Worm (Caenorhabditis elegans) whole organism, young adult: ENCODE data around the gene col-95.

Source experiments
- B0035.1 ChIP-seq: sonication (generic microtip); optimal IDR thresholded peaks from 2 replicates; lab custom pipeline; 2016; ENCODE audit warnings: missing genetic modification characterization, mild to moderate bottlenecking, missing compliant biosample characterization, missing genotype, missing genetic modification reagents
- B0261.1 ChIP-seq: sonication (generic microtip); optimal IDR thresholded peaks from 2 replicates; lab custom pipeline; 2016; ENCODE audit warnings: mild to moderate bottlenecking, missing genetic modification characterization, moderate library complexity, missing compliant biosample characterization
- B0336.3 ChIP-seq: fragments of 200-800 bp; sonication (Bioruptor generic); IDR thresholded peaks from 2 replicates; pipeline ENCODE4 v1.3.6; 2022; ENCODE audit warnings: missing genetic modification characterization, missing compliant biosample characterization
- D2030.7 ChIP-seq: fragments of 200-800 bp; sonication (Bioruptor generic); IDR thresholded peaks from 2 replicates; pipeline ENCODE4 v1.3.6; 2022; ENCODE audit warnings: missing genetic modification reagents, missing genetic modification characterization, missing compliant biosample characterization
- F22D6.2 ChIP-seq: sonication (generic microtip); optimal IDR thresholded peaks from 2 replicates; lab custom pipeline; 2016; ENCODE audit warnings: mild to moderate bottlenecking, missing genetic modification characterization, missing compliant biosample characterization
- F23B12.7 ChIP-seq: sonication (generic microtip); optimal IDR thresholded peaks from 2 replicates; lab custom pipeline; 2017; ENCODE audit warnings: missing genetic modification characterization, mild to moderate bottlenecking, missing compliant biosample characterization, antibody characterized with exemption, moderate library complexity; ENCODE audit not compliant: insufficient read depth
- F39B2.1 ChIP-seq: fragments of 200-800 bp; sonication (Bioruptor generic); IDR thresholded peaks from 2 replicates; pipeline ENCODE4 v1.3.6; 2022; ENCODE audit warnings: missing genetic modification reagents, missing genetic modification characterization, missing compliant biosample characterization
- F57C9.4 ChIP-seq: sonication (generic microtip); optimal IDR thresholded peaks from 2 replicates; lab custom pipeline; 2017; ENCODE audit warnings: mild to moderate bottlenecking, missing genetic modification characterization, missing compliant biosample characterization
- K12H6.12 ChIP-seq: fragments of 200-800 bp; sonication (Bioruptor generic); optimal IDR thresholded peaks from 2 replicates; lab custom pipeline; 2018; ENCODE audit warnings: mild to moderate bottlenecking, missing genetic modification characterization, missing compliant biosample characterization
- Y95B8A.8 ChIP-seq: fragments of 200-800 bp; sonication (Bioruptor generic); IDR thresholded peaks from 2 replicates; pipeline ENCODE4 v1.3.6; 2022; ENCODE audit warnings: missing genetic modification reagents, missing genetic modification characterization, missing compliant biosample characterization
- akir-1 ChIP-seq: fragments of 200-800 bp; sonication (Bioruptor generic); optimal IDR thresholded peaks from 2 replicates; lab custom pipeline; 2018; ENCODE audit warnings: mild to moderate bottlenecking, missing genetic modification characterization, moderate library complexity, missing compliant biosample characterization
- atf-7 ChIP-seq: sonication (generic microtip); optimal IDR thresholded peaks from 2 replicates; lab custom pipeline; 2017; ENCODE audit warnings: mild to moderate bottlenecking, missing genetic modification characterization, missing compliant biosample characterization
- cebp-1 ChIP-seq, 2 experiments: fragments of 200-800 bp in 1 of 2; sonication (Bioruptor generic) in 1 of 2; sonication (generic microtip) in 1 of 2; IDR thresholded peaks in 1 of 2; optimal IDR thresholded peaks in 1 of 2; 2 replicates each; pipeline versions ENCODE4 v1.3.6 to Lab custom; 2017 to 2022; ENCODE audit warnings: missing compliant biosample characterization in 2 of 2, missing genetic modification characterization in 2 of 2, mild to moderate bottlenecking in 1 of 2, missing genetic modification reagents in 1 of 2, moderate library complexity in 1 of 2
- cebp-2 ChIP-seq: fragments of 200-800 bp; sonication (Bioruptor generic); IDR thresholded peaks from 2 replicates; pipeline ENCODE4 v1.3.6; 2022; ENCODE audit warnings: missing genetic modification characterization, missing compliant biosample characterization
- ceh-91 ChIP-seq: fragments of 200-800 bp; sonication (Bioruptor generic); IDR thresholded peaks from 2 replicates; pipeline ENCODE4 v1.3.6; 2022; ENCODE audit warnings: missing genetic modification reagents, missing genetic modification characterization, missing compliant biosample characterization
- dpl-1 ChIP-seq: fragments of 150-350 bp; optimal IDR thresholded peaks from 2 replicates; lab custom pipeline; 2014; ENCODE audit warnings: missing biosample characterization, missing genetic modification reagents, missing genetic modification characterization
- egl-44 ChIP-seq: fragments of 200-800 bp; sonication (Bioruptor generic); IDR thresholded peaks from 2 replicates; pipeline ENCODE4 v1.3.6; 2022; ENCODE audit warnings: missing genetic modification reagents, missing genetic modification characterization, missing compliant biosample characterization
- ets-4 ChIP-seq: fragments of 200-800 bp; sonication (Bioruptor generic); optimal IDR thresholded peaks from 2 replicates; lab custom pipeline; 2018; ENCODE audit warnings: mild to moderate bottlenecking, missing genetic modification characterization, missing compliant biosample characterization
- him-1 ChIP-seq: sonication (generic microtip); optimal IDR thresholded peaks from 2 replicates; lab custom pipeline; 2016; ENCODE audit warnings: missing genotype, missing genetic modification reagents, missing genetic modification characterization, missing compliant biosample characterization
- hsf-1 ChIP-seq: fragments of 200-800 bp; sonication (Bioruptor generic); IDR thresholded peaks from 2 replicates; pipeline ENCODE4 v1.3.6; 2022; ENCODE audit warnings: missing genetic modification reagents, missing genetic modification characterization, missing compliant biosample characterization
- let-607 ChIP-seq, 2 experiments: fragments of 200-800 bp in 1 of 2; sonication (Bioruptor generic) in 1 of 2; sonication (generic microtip) in 1 of 2; optimal IDR thresholded peaks; 2 replicates each; lab custom pipeline; 2016 to 2018; ENCODE audit warnings: mild to moderate bottlenecking in 2 of 2, missing compliant biosample characterization in 2 of 2, missing genetic modification characterization in 2 of 2, moderate library complexity in 2 of 2, missing genotype in 1 of 2
- lin-26 ChIP-seq: fragments of 200-800 bp; sonication (Bioruptor generic); IDR thresholded peaks from 2 replicates; pipeline ENCODE4 v1.3.6; 2022; ENCODE audit warnings: missing genetic modification reagents, missing genetic modification characterization, missing compliant biosample characterization
- lin-40 ChIP-seq: sonication (generic microtip); optimal IDR thresholded peaks from 2 replicates; lab custom pipeline; 2016; ENCODE audit warnings: missing genetic modification characterization, mild to moderate bottlenecking, missing compliant biosample characterization, missing genotype, missing genetic modification reagents
- madf-10 ChIP-seq: sonication (generic microtip); optimal IDR thresholded peaks from 2 replicates; lab custom pipeline; 2016; ENCODE audit warnings: mild to moderate bottlenecking, missing genetic modification characterization, missing compliant biosample characterization
- mcd-1 ChIP-seq: fragments of 200-800 bp; sonication (Bioruptor generic); IDR thresholded peaks from 2 replicates; pipeline ENCODE4 v1.3.6; 2022; ENCODE audit warnings: missing genetic modification reagents, missing genetic modification characterization, missing compliant biosample characterization
- mxl-1 ChIP-seq: sonication (generic microtip); optimal IDR thresholded peaks from 2 replicates; lab custom pipeline; 2016; ENCODE audit warnings: missing genetic modification characterization, missing compliant biosample characterization
- nfyb-1 ChIP-seq: fragments of 200-800 bp; sonication (Bioruptor generic); IDR thresholded peaks from 2 replicates; pipeline ENCODE4 v1.3.6; 2022; ENCODE audit warnings: missing genetic modification reagents, missing genetic modification characterization, missing compliant biosample characterization
- nhr-27 ChIP-seq: fragments of 200-800 bp; sonication (Bioruptor generic); optimal IDR thresholded peaks from 2 replicates; lab custom pipeline; 2018; ENCODE audit warnings: mild to moderate bottlenecking, missing genetic modification characterization, moderate library complexity, missing compliant biosample characterization
- nhr-80 ChIP-seq: sonication (generic microtip); optimal IDR thresholded peaks from 2 replicates; lab custom pipeline; 2016; ENCODE audit warnings: missing genetic modification characterization, missing compliant biosample characterization
- pha-4 ChIP-seq: fragments of 150-350 bp; sonication (generic microtip); optimal IDR thresholded peaks from 2 replicates; lab custom pipeline; 2014; ENCODE audit warnings: missing biosample characterization, missing genetic modification reagents, missing genetic modification characterization
- rcor-1 ChIP-seq: fragments of 200-800 bp; sonication (Bioruptor generic); IDR thresholded peaks from 2 replicates; pipeline ENCODE4 v1.3.6; 2022; ENCODE audit warnings: missing genetic modification reagents, missing genetic modification characterization, missing compliant biosample characterization
- rec-8 ChIP-seq, 2 experiments: sonication (generic microtip); optimal IDR thresholded peaks; 2 replicates each; lab custom pipeline; 2016; ENCODE audit warnings: mild to moderate bottlenecking in 2 of 2, missing genetic modification characterization in 2 of 2, missing genetic modification reagents in 2 of 2, missing genotype in 2 of 2, missing biosample characterization in 1 of 2, missing compliant biosample characterization in 1 of 2, moderate library complexity in 1 of 2
- rpc-1 ChIP-seq, 2 experiments: fragments of 150-350 bp in 1 of 2; sonication (generic microtip) in 1 of 2; optimal IDR thresholded peaks; 2 replicates each; lab custom pipeline; 2014 to 2018; ENCODE audit warnings: missing biosample characterization in 1 of 2, missing genetic modification characterization in 1 of 2, missing genetic modification reagents in 1 of 2, missing genotype in 1 of 2
- sdz-38 ChIP-seq: sonication (generic microtip); optimal IDR thresholded peaks from 2 replicates; lab custom pipeline; 2016; ENCODE audit warnings: missing genotype, missing genetic modification characterization, missing compliant biosample characterization
- sea-2 ChIP-seq: fragments of 200-800 bp; sonication (Bioruptor generic); IDR thresholded peaks from 2 replicates; pipeline ENCODE4 v1.3.6; 2022; ENCODE audit warnings: missing genetic modification characterization, missing compliant biosample characterization
- snpc-1.1 ChIP-seq: sonication (generic microtip); optimal IDR thresholded peaks from 2 replicates; lab custom pipeline; 2017; ENCODE audit warnings: missing genetic modification characterization, mild to moderate bottlenecking, missing compliant biosample characterization, antibody characterized with exemption, moderate library complexity, missing genotype, missing genetic modification reagents; ENCODE audit not compliant: insufficient read depth
- snpc-4 ChIP-seq, 5 experiments: fragments of 150-350 bp in 1 of 5; sonication (generic microtip) in 4 of 5; optimal IDR thresholded peaks; 2 replicates each; lab custom pipeline; 2014 to 2018; ENCODE audit warnings: missing genetic modification characterization in 5 of 5, missing biosample characterization in 3 of 5, antibody characterized with exemption in 2 of 5, mild to moderate bottlenecking in 2 of 5, missing compliant biosample characterization in 2 of 5, missing genotype in 2 of 5, moderate library complexity in 2 of 5, missing genetic modification reagents in 1 of 5
- tbp1 ChIP-seq: fragments of 200-800 bp; sonication (Bioruptor generic); optimal IDR thresholded peaks from 2 replicates; lab custom pipeline; 2018; ENCODE audit warnings: mild to moderate bottlenecking, missing genetic modification characterization, missing compliant biosample characterization
- tbx-9 ChIP-seq: sonication (generic microtip); optimal IDR thresholded peaks from 2 replicates; lab custom pipeline; 2016; ENCODE audit warnings: borderline replicate concordance, missing genetic modification characterization, inconsistent platforms, missing compliant biosample characterization
- unc-62 ChIP-seq: fragments of 150-350 bp; optimal IDR thresholded peaks from 2 replicates; lab custom pipeline; 2014; ENCODE audit warnings: missing biosample characterization, missing genetic modification reagents, missing genetic modification characterization
- xnd-1 ChIP-seq: sonication (generic microtip); optimal IDR thresholded peaks from 2 replicates; lab custom pipeline; 2016; ENCODE audit warnings: missing genotype, missing genetic modification reagents, missing genetic modification characterization, missing compliant biosample characterization
- zim-3 ChIP-seq: sonication (generic microtip); optimal IDR thresholded peaks from 2 replicates; lab custom pipeline; 2017; ENCODE audit warnings: mild to moderate bottlenecking, missing genetic modification characterization, moderate library complexity, missing compliant biosample characterization
- ztf-18 ChIP-seq: sonication (generic microtip); optimal IDR thresholded peaks from 2 replicates; lab custom pipeline; 2016; ENCODE audit warnings: missing genotype, mild to moderate bottlenecking, missing genetic modification characterization, missing compliant biosample characterization
- ztf-26 ChIP-seq: sonication (generic microtip); optimal IDR thresholded peaks from 2 replicates; lab custom pipeline; 2017; ENCODE audit warnings: missing genetic modification characterization, missing compliant biosample characterization
- ztf-3 ChIP-seq: fragments of 200-800 bp; sonication (Bioruptor generic); optimal IDR thresholded peaks from 2 replicates; lab custom pipeline; 2018; ENCODE audit warnings: mild to moderate bottlenecking, missing genetic modification characterization, missing compliant biosample characterization
- ztf-6 ChIP-seq: fragments of 200-800 bp; sonication (Bioruptor generic); IDR thresholded peaks from 2 replicates; pipeline ENCODE4 v1.3.6; 2022; ENCODE audit warnings: missing genetic modification reagents, missing genetic modification characterization, missing compliant biosample characterization

The col-95 gene

DNA sequence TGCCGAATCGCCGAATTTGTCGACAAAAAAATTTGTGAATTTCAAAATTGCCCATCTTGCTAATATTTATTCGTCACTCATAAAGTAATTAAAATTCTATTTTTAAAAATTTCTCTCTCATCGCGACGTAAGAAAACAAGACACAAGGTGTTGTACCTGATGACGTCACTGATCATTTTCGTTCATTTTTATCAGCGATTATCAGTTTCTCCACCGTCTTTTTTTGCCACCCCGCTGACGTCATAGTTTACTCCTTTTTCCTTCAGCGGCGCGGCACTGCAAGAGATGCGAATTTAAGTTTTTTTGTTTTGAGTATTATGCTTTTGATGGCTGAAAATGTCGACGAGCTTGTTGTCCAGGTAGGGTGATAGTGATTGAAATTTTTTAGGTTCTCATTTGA, 19.0 kb upstream of the col-95 start:
- no peak for TF ChIP-seq B0035.1 (tag; lab: Kevin White, UChicago)
- peak; percentile 67 for TF ChIP-seq nhr-80
- TF ChIP-seq lin-40 (tag; lab: Kevin White, UChicago) = peak; percentile 45
- TF ChIP-seq madf-10 = peak; percentile 7
- peak; percentile 96 for TF ChIP-seq atf-7 (tag; lab: Kevin White, UChicago)
- peak in 1 of 2 experiments; percentile 5 for TF ChIP-seq let-607 (tag; optimal IDR thresholded peaks at IDR 0.05; lab: Kevin White, UChicago)
- TF ChIP-seq ztf-18 = no peak
- peak; percentile 30 for TF ChIP-seq tbp1
- TF ChIP-seq sea-2 (GFP tag; lab: Robert Waterston, UW) = no peak
- no peak for TF ChIP-seq B0261.1 (tag; lab: Kevin White, UChicago)

ce11 chrIII:11689303-11689702, 14.5 kb upstream of the col-95 start:
- peak; percentile 59 for TF ChIP-seq ztf-3 (GFP tag; lab: Kevin White, UChicago)
- peak; percentile 39; the same call in 1 of the 2 replicates for TF ChIP-seq nfyb-1 (GFP tag; lab: Robert Waterston, UW)
- TF ChIP-seq mcd-1 (GFP tag; lab: Robert Waterston, UW) = 0 out of 2 replicates have a peak, but pooled peaks have one; percentile 29
- TF ChIP-seq dpl-1 (GFP tag; lab: Kevin White, UChicago) = no peak
- TF ChIP-seq K12H6.12 (tag; lab: Kevin White, UChicago) = no peak
- TF ChIP-seq B0336.3 (GFP tag; lab: Robert Waterston, UW) = 0 out of 2 replicates have a peak, but pooled peaks have one; percentile 14
- no peak for TF ChIP-seq snpc-1.1 (tag; lab: Kevin White, UChicago)
- TF ChIP-seq F57C9.4 (tag; lab: Kevin White, UChicago) = no peak
- TF ChIP-seq rec-8 (tag; optimal IDR thresholded peaks at IDR 0.05; lab: Kevin White, UChicago) = no peak
- peak; percentile 9 for TF ChIP-seq ztf-26 (tag; lab: Kevin White, UChicago)
- no peak for TF ChIP-seq akir-1 (GFP tag; lab: Kevin White, UChicago)
- no peak for TF ChIP-seq ceh-91
- TF ChIP-seq sdz-38 = no peak
- no peak for TF ChIP-seq hsf-1 (GFP tag; lab: Robert Waterston, UW)
- no peak for TF ChIP-seq Y95B8A.8 (GFP tag; lab: Robert Waterston, UW)
- no peak for TF ChIP-seq egl-44 (GFP tag; lab: Robert Waterston, UW)
- no peak for TF ChIP-seq unc-62 (GFP tag; lab: Kevin White, UChicago)
- TF ChIP-seq ztf-6 (GFP tag; lab: Robert Waterston, UW) = no peak
- peak; percentile 11 for TF ChIP-seq tbp1
- no peak for TF ChIP-seq D2030.7
- no peak for TF ChIP-seq xnd-1 (tag; lab: Kevin White, UChicago)
- no peak for TF ChIP-seq tbx-9 (tag; lab: Kevin White, UChicago)
- TF ChIP-seq F23B12.7 (tag; lab: Kevin White, UChicago) = no peak
- TF ChIP-seq cebp-1 (GFP tag; IDR thresholded peaks at IDR 0.05; lab: Robert Waterston, UW) = no peak
- TF ChIP-seq cebp-1 (tag; optimal IDR thresholded peaks at IDR 0.05; lab: Kevin White, UChicago) = peak; percentile 70
- TF ChIP-seq ets-4 (GFP tag; lab: Kevin White, UChicago) = no peak
- TF ChIP-seq cebp-2 (GFP tag; lab: Robert Waterston, UW) = no peak
- TF ChIP-seq pha-4 (tag; lab: Kevin White, UChicago) = no peak
- no peak for TF ChIP-seq him-1 (tag; lab: Kevin White, UChicago)
- no peak for TF ChIP-seq mxl-1 (tag; lab: Kevin White, UChicago)
- TF ChIP-seq F39B2.1 (GFP tag; lab: Robert Waterston, UW) = no peak
- no peak for TF ChIP-seq nhr-27 (tag; lab: Kevin White, UChicago)
- TF ChIP-seq zim-3 = no peak
- TF ChIP-seq rcor-1 (GFP tag; lab: Robert Waterston, UW) = no peak
- peak; percentile 20; the same call in 1 of the 2 replicates for TF ChIP-seq lin-26 (GFP tag; lab: Robert Waterston, UW)
- no peak for TF ChIP-seq snpc-4 (GFP tag; optimal IDR thresholded peaks at IDR 0.05; lab: Kevin White, UChicago)
- TF ChIP-seq snpc-4 (tag; optimal IDR thresholded peaks at IDR 0.05; lab: Kevin White, UChicago) = peak in 1 of 4 experiments; percentile 33
- peak; percentile 5 for TF ChIP-seq F22D6.2 (tag; lab: Kevin White, UChicago)
- TF ChIP-seq rpc-1 (optimal IDR thresholded peaks at IDR 0.05; lab: Kevin White, UChicago) = no peak
- TF ChIP-seq rpc-1 (tag; optimal IDR thresholded peaks at IDR 0.05; lab: Kevin White, UChicago) = no peak
